Fruit fly (Drosophila melanogaster) whole organism, embryonic: ENCODE measurements around the gene smid.

ENCODE experiments used
- ATbp ChIP-seq: fragments of 200-800 bp; sonication (Bioruptor generic); optimal IDR thresholded peaks from 2 replicates; lab custom pipeline; 2017; ENCODE audit warnings: missing biosample characterization, mild to moderate bottlenecking, missing genetic modification characterization, missing genetic modification reagents
- CG10462 ChIP-seq: fragments of 200-800 bp; sonication (Bioruptor generic); optimal IDR thresholded peaks from 2 replicates; lab custom pipeline; 2016; ENCODE audit warnings: missing biosample characterization, missing genetic modification characterization
- CG10959 ChIP-seq: fragments of 200-800 bp; sonication (Bioruptor generic); IDR thresholded peaks from 2 replicates; pipeline ENCODE4 v1.3.6; 2022; ENCODE audit warnings: missing biosample characterization, missing genetic modification characterization
- CG14710 ChIP-seq: fragments of 200-800 bp; sonication (Bioruptor generic); optimal IDR thresholded peaks from 3 replicates; lab custom pipeline; 2019; ENCODE audit warnings: missing biosample characterization, mild to moderate bottlenecking, missing genetic modification characterization, moderate library complexity
- CG14860 ChIP-seq: fragments of 200-800 bp; sonication (Bioruptor generic); IDR thresholded peaks from 3 replicates; pipeline ENCODE4 v1.3.6; 2022; ENCODE audit warnings: missing biosample characterization, missing genetic modification characterization; ENCODE audit not compliant: partially characterized antibody
- CG15601 ChIP-seq: fragments of 200-800 bp; sonication (Bioruptor generic); optimal IDR thresholded peaks from 3 replicates; lab custom pipeline; 2019; ENCODE audit warnings: missing biosample characterization, mild to moderate bottlenecking, missing genetic modification characterization, moderate library complexity
- CG1647 ChIP-seq: fragments of 200-800 bp; sonication (Bioruptor generic); optimal IDR thresholded peaks from 3 replicates; lab custom pipeline; 2016; ENCODE audit warnings: missing biosample characterization, missing genetic modification characterization
- CG16863 ChIP-seq: fragments of 200-800 bp; sonication (Bioruptor generic); optimal IDR thresholded peaks from 3 replicates; lab custom pipeline; 2016; ENCODE audit warnings: missing biosample characterization, missing genetic modification characterization
- CG17612 ChIP-seq: fragments of 200-800 bp; sonication (Bioruptor generic); IDR thresholded peaks from 2 replicates; pipeline ENCODE4 v1.3.6; 2022; ENCODE audit warnings: missing biosample characterization, missing genetic modification characterization
- CG2199 ChIP-seq: fragments of 200-800 bp; sonication (Bioruptor generic); IDR thresholded peaks from 3 replicates; pipeline ENCODE4 v1.3.6; 2022; ENCODE audit warnings: missing biosample characterization, missing genetic modification characterization
- CG30431 ChIP-seq: fragments of 200-800 bp; sonication (Bioruptor generic); optimal IDR thresholded peaks from 2 replicates; lab custom pipeline; 2017; ENCODE audit warnings: missing biosample characterization, missing genetic modification characterization
- CG3995 ChIP-seq: fragments of 200-800 bp; sonication (Bioruptor generic); optimal IDR thresholded peaks from 3 replicates; lab custom pipeline; 2016; ENCODE audit warnings: missing biosample characterization, missing genetic modification characterization
- CG42726 ChIP-seq: fragments of 200-800 bp; sonication (Bioruptor generic); IDR thresholded peaks from 2 replicates; pipeline ENCODE4 v1.3.6; 2022; ENCODE audit warnings: missing biosample characterization, missing genetic modification characterization; ENCODE audit not compliant: partially characterized antibody
- CG6272 ChIP-seq: fragments of 200-800 bp; sonication (Bioruptor generic); IDR thresholded peaks from 2 replicates; pipeline ENCODE4 v1.3.6; 2022; ENCODE audit warnings: missing biosample characterization, missing genetic modification characterization
- CG6654 ChIP-seq: fragments of 200-800 bp; sonication (Bioruptor generic); optimal IDR thresholded peaks from 2 replicates; lab custom pipeline; 2017; ENCODE audit warnings: missing biosample characterization, mild to moderate bottlenecking, missing genetic modification characterization
- Eip74EF ChIP-seq, 2 experiments: fragments of 200-800 bp in 1 of 2; fragments of >200 bp in 1 of 2; sonication (Bioruptor generic) in 1 of 2; optimal IDR thresholded peaks; 2 replicates each; lab custom pipeline; 2017 to 2019; ENCODE audit warnings: missing biosample characterization in 2 of 2, missing genetic modification characterization in 2 of 2, mild to moderate bottlenecking in 1 of 2, moderate library complexity in 1 of 2
- Fer2 ChIP-seq: fragments of 200-800 bp; sonication (Bioruptor generic); optimal IDR thresholded peaks from 2 replicates; lab custom pipeline; 2018; ENCODE audit warnings: missing biosample characterization, mild to moderate bottlenecking, missing genetic modification characterization, moderate library complexity
- GATAe ChIP-seq: fragments of 200-800 bp; sonication (Bioruptor generic); conservative IDR thresholded peaks from 2 replicates; pipeline ENCODE4 v1.3.6; 2022; ENCODE audit warnings: missing biosample characterization, missing genetic modification characterization
- Gug ChIP-seq: fragments of 200-800 bp; sonication (Bioruptor generic); IDR thresholded peaks from 4 replicates; pipeline ENCODE4 v1.3.6; 2022; ENCODE audit warnings: missing biosample characterization, missing genetic modification characterization
- NFAT ChIP-seq: fragments of 200-800 bp; sonication (Bioruptor generic); IDR thresholded peaks from 2 replicates; pipeline ENCODE4 v1.3.6; 2022; ENCODE audit warnings: missing biosample characterization, missing genetic modification characterization
- NfI ChIP-seq: fragments of 200-800 bp; sonication (Bioruptor generic); optimal IDR thresholded peaks from 3 replicates; lab custom pipeline; 2018; ENCODE audit warnings: missing biosample characterization, mild to moderate bottlenecking, missing genetic modification characterization, moderate library complexity
- Ptx1 ChIP-seq: fragments of 200-800 bp; sonication (Bioruptor generic); IDR thresholded peaks from 2 replicates; pipeline ENCODE4 v1.3.6; 2022; ENCODE audit warnings: missing biosample characterization, missing genetic modification characterization
- Stat92E ChIP-seq, 3 experiments: fragments of >200 bp in 2 of 3; fragments of 200-800 bp in 1 of 3; sonication (Bioruptor generic) in 1 of 3; optimal IDR thresholded peaks; 2 replicates each; lab custom pipeline; 2017 to 2019; ENCODE audit warnings: missing biosample characterization in 3 of 3, missing genetic modification characterization in 3 of 3, mild to moderate bottlenecking in 1 of 3, moderate library complexity in 1 of 3
- Tbp ChIP-seq: fragments of >200 bp; optimal IDR thresholded peaks from 2 replicates; lab custom pipeline; 2018; ENCODE audit warnings: missing biosample characterization, missing genetic modification characterization
- ab ChIP-seq: fragments of 200-800 bp; sonication (Bioruptor generic); optimal IDR thresholded peaks from 2 replicates; lab custom pipeline; 2016; ENCODE audit warnings: missing biosample characterization, missing genetic modification characterization
- bsh ChIP-seq, 2 experiments: fragments of 200-800 bp; sonication (Bioruptor generic); optimal IDR thresholded peaks; 2 replicates each; lab custom pipeline; 2017 to 2018; ENCODE audit warnings: mild to moderate bottlenecking in 2 of 2, missing biosample characterization in 2 of 2, missing genetic modification characterization in 2 of 2, moderate library complexity in 1 of 2
- btn ChIP-seq: fragments of 200-800 bp; sonication (Bioruptor generic); optimal IDR thresholded peaks from 2 replicates; lab custom pipeline; 2016; ENCODE audit warnings: missing biosample characterization, missing genetic modification characterization
- chinmo ChIP-seq: fragments of 200-800 bp; sonication (Bioruptor generic); IDR thresholded peaks from 4 replicates; pipeline ENCODE4 v1.3.6; 2022; ENCODE audit warnings: missing biosample characterization, missing genetic modification characterization; ENCODE audit not compliant: partially characterized antibody
- eyg ChIP-seq: fragments of 200-800 bp; sonication (Bioruptor generic); optimal IDR thresholded peaks from 3 replicates; lab custom pipeline; 2016; ENCODE audit warnings: missing biosample characterization, missing genetic modification characterization
- fd64A ChIP-seq: fragments of 200-800 bp; sonication (Bioruptor generic); optimal IDR thresholded peaks from 3 replicates; lab custom pipeline; 2018; ENCODE audit warnings: missing biosample characterization, mild to moderate bottlenecking, missing genetic modification characterization
- ken ChIP-seq: fragments of 200-800 bp; sonication (Bioruptor generic); IDR thresholded peaks from 3 replicates; pipeline ENCODE4 v1.3.6; 2022; ENCODE audit warnings: missing biosample characterization, missing genetic modification characterization
- klu ChIP-seq: fragments of 200-800 bp; sonication (Bioruptor generic); IDR thresholded peaks from 2 replicates; pipeline ENCODE4 v1.3.6; 2022; ENCODE audit warnings: missing biosample characterization, missing genetic modification characterization
- lmd ChIP-seq: fragments of 200-800 bp; sonication (Bioruptor generic); IDR thresholded peaks from 2 replicates; pipeline ENCODE4 v1.3.6; 2022; ENCODE audit warnings: missing biosample characterization, missing genetic modification characterization
- mld ChIP-seq: fragments of 200-800 bp; sonication (Bioruptor generic); IDR thresholded peaks from 3 replicates; pipeline ENCODE4 v1.3.6; 2022; ENCODE audit warnings: missing biosample characterization, missing genetic modification characterization; ENCODE audit not compliant: partially characterized antibody
- odd ChIP-seq: fragments of 200-800 bp; sonication (Bioruptor generic); optimal IDR thresholded peaks from 2 replicates; lab custom pipeline; 2017; ENCODE audit warnings: missing biosample characterization, mild to moderate bottlenecking, missing genetic modification characterization
- otp ChIP-seq: fragments of 200-800 bp; sonication (Bioruptor generic); IDR thresholded peaks from 3 replicates; pipeline ENCODE4, ENCODE4 v1.3.6; 2022; ENCODE audit warnings: missing biosample characterization, missing genetic modification characterization
- p53 ChIP-seq: fragments of 200-800 bp; sonication (Bioruptor generic); optimal IDR thresholded peaks from 2 replicates; lab custom pipeline; 2016; ENCODE audit warnings: missing biosample characterization, missing genetic modification characterization
- ranshi ChIP-seq: fragments of 200-800 bp; sonication (Bioruptor generic); IDR thresholded peaks from 2 replicates; pipeline ENCODE4 v1.3.6; 2022; ENCODE audit warnings: missing biosample characterization, missing genetic modification characterization
- ro ChIP-seq: fragments of 200-800 bp; sonication (Bioruptor generic); IDR thresholded peaks from 2 replicates; pipeline ENCODE4 v1.3.6; 2022; ENCODE audit warnings: missing biosample characterization, missing genetic modification characterization
- schlank ChIP-seq: fragments of 200-800 bp; sonication (Bioruptor generic); optimal IDR thresholded peaks from 2 replicates; lab custom pipeline; 2018; ENCODE audit warnings: missing biosample characterization, mild to moderate bottlenecking, missing genetic modification characterization
- sd ChIP-seq: fragments of 200-800 bp; sonication (Bioruptor generic); optimal IDR thresholded peaks from 3 replicates; lab custom pipeline; 2018; ENCODE audit warnings: missing biosample characterization, mild to moderate bottlenecking, missing genetic modification characterization, moderate library complexity
- sens-2 ChIP-seq: fragments of 200-800 bp; sonication (Bioruptor generic); IDR thresholded peaks from 2 replicates; pipeline ENCODE4 v1.3.6; 2022; ENCODE audit warnings: missing biosample characterization, missing genetic modification characterization
- slp2 ChIP-seq: fragments of 200-800 bp; sonication (Bioruptor generic); optimal IDR thresholded peaks from 2 replicates; lab custom pipeline; 2016; ENCODE audit warnings: missing biosample characterization, missing genetic modification characterization
- tgo ChIP-seq: fragments of 200-800 bp; sonication (Bioruptor generic); IDR thresholded peaks from 3 replicates; pipeline ENCODE4 v1.3.6; 2022; ENCODE audit warnings: missing biosample characterization, missing genetic modification characterization
- ttk ChIP-seq: fragments of 200-800 bp; sonication (Bioruptor generic); IDR thresholded peaks from 2 replicates; pipeline ENCODE4 v2.1.2; 2022; ENCODE audit warnings: missing biosample characterization, missing genetic modification characterization
- tup ChIP-seq: fragments of 200-800 bp; sonication (Bioruptor generic); optimal IDR thresholded peaks from 2 replicates; lab custom pipeline; 2016; ENCODE audit warnings: missing biosample characterization, mild to moderate bottlenecking, missing genetic modification characterization, moderate library complexity
- vnd ChIP-seq: fragments of 200-800 bp; sonication (Bioruptor generic); IDR thresholded peaks from 3 replicates; pipeline ENCODE4 v1.3.6; 2022; ENCODE audit warnings: missing biosample characterization, missing genetic modification characterization; ENCODE audit not compliant: partially characterized antibody
- yki ChIP-seq: fragments of >200 bp; optimal IDR thresholded peaks from 3 replicates; lab custom pipeline; 2018
- zen ChIP-seq: fragments of 200-800 bp; sonication (Bioruptor generic); optimal IDR thresholded peaks from 3 replicates; lab custom pipeline; 2018; ENCODE audit warnings: missing biosample characterization, mild to moderate bottlenecking, missing genetic modification characterization, moderate library complexity

smid gene

DNA sequence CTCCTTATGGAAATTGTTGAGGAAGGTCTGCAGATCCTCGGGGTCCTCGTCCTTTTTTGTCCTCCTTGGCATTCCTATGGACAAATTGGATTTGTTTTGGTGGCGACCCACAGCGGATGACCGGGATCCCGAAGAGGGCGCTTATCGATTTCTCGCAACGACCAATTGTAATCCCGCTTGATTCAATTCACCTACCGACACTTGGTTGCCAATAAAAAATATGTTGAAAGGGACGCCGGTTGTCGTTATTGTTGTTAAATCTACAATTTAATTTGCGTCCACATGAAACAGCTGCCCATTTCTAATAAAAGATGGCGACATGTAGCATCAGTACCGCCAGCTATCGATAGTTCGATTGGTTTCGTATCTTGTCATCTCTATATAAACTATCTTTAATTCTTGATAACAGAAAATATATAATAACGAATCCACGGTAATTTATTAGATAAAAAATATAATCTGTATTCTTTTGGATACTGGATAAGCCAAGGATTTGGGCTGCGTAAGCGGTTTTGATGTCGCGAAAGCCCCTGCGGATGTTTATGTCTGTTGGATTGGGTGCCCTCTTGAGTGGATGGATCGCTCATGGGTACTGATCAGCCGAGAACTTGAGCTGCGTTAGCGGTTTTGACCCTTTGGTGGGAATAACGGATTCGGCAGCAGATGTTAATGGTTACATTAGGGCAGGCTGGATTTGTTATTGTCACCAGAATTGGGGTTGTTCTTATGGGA lies 24.9 kb upstream of the smid start, which contains the start of gene CTCF (continued):
- TF ChIP-seq Fer2 (tag; lab: Kevin White, UChicago) = no peak
- TF ChIP-seq odd (GFP tag; lab: Kevin White, UChicago) = no peak
- peak; percentile 70; the same call in 2 of the 3 replicates for TF ChIP-seq mld (GFP tag; lab: Robert Waterston, UW)
- no peak for TF ChIP-seq CG10462
- TF ChIP-seq sd (tag; lab: Kevin White, UChicago) = peak; percentile 64
- no peak for TF ChIP-seq tup (GFP tag; lab: Kevin White, UChicago)
- TF ChIP-seq slp2 (GFP tag; lab: Kevin White, UChicago) = peak; percentile 39
- TF ChIP-seq NfI (GFP tag; lab: Kevin White, UChicago) = peak; percentile 46
- peak; percentile 50 for TF ChIP-seq Ptx1 (GFP tag; lab: Robert Waterston, UW)
- peak; percentile 24 for TF ChIP-seq CG30431 (GFP tag; lab: Kevin White, UChicago)
- TF ChIP-seq GATAe = peak; percentile 69
- TF ChIP-seq lmd = peak; percentile 52; the same call in 1 of the 2 replicates
- 0 out of 4 replicates have a peak, but pooled peaks have one; percentile 50 for TF ChIP-seq chinmo (GFP tag; lab: Robert Waterston, UW)
- no peak for TF ChIP-seq ro (GFP tag; lab: Robert Waterston, UW)
- TF ChIP-seq NFAT = peak; percentile 66
- TF ChIP-seq CG15601 (tag; lab: Kevin White, UChicago) = peak; percentile 34
- peak; percentile 18 for TF ChIP-seq zen (tag; lab: Kevin White, UChicago)
- TF ChIP-seq fd64A = no peak
- no peak for TF ChIP-seq sens-2 (GFP tag; lab: Robert Waterston, UW)
- TF ChIP-seq CG10959 (GFP tag; lab: Robert Waterston, UW) = no peak
- TF ChIP-seq btn (GFP tag; lab: Kevin White, UChicago) = no peak
- no peak for TF ChIP-seq Eip74EF (GFP tag; optimal IDR thresholded peaks at IDR 0.05; lab: Kevin White, UChicago)
- TF ChIP-seq CG16863 (GFP tag; lab: Kevin White, UChicago) = peak; percentile 40
- no peak for TF ChIP-seq p53 (GFP tag; lab: Kevin White, UChicago)
- peak; percentile 51 for TF ChIP-seq tgo (GFP tag; lab: Robert Waterston, UW)
- TF ChIP-seq CG42726 = peak; percentile 68; the same call in 1 of the 2 replicates
- no peak for TF ChIP-seq schlank (tag; lab: Kevin White, UChicago)
- TF ChIP-seq CG14860 = peak; percentile 65
- TF ChIP-seq CG17612 (GFP tag; lab: Robert Waterston, UW) = no peak
- no peak for TF ChIP-seq ttk (GFP tag; lab: Robert Waterston, UW)
- peak; percentile 29 for TF ChIP-seq CG6654 (GFP tag; lab: Kevin White, UChicago)
- TF ChIP-seq bsh (GFP tag; optimal IDR thresholded peaks at IDR 0.05; lab: Kevin White, UChicago) = peak in 1 of 2 experiments; percentile 34
- no peak for TF ChIP-seq ab (GFP tag; lab: Kevin White, UChicago)
- TF ChIP-seq eyg (GFP tag; lab: Kevin White, UChicago) = no peak
- TF ChIP-seq CG6272 (GFP tag; lab: Robert Waterston, UW) = no peak
- TF ChIP-seq Gug (GFP tag; lab: Robert Waterston, UW) = peak; percentile 6; the same call in 1 of the 4 replicates
- TF ChIP-seq CG3995 (GFP tag; lab: Kevin White, UChicago) = no peak
- TF ChIP-seq yki (lab: Kevin White, UChicago) = no peak
- TF ChIP-seq otp = no peak
- TF ChIP-seq ranshi (GFP tag; lab: Robert Waterston, UW) = no peak
- TF ChIP-seq ATbp (GFP tag; lab: Kevin White, UChicago) = no peak
- no peak for TF ChIP-seq CG2199 (GFP tag; lab: Robert Waterston, UW)
- TF ChIP-seq klu (GFP tag; lab: Robert Waterston, UW) = no peak
- TF ChIP-seq Tbp (GFP tag; lab: Kevin White, UChicago) = peak; percentile 49
- TF ChIP-seq vnd = peak; percentile 65; the same call in 2 of the 3 replicates
- TF ChIP-seq Stat92E (GFP tag; optimal IDR thresholded peaks at IDR 0.05; lab: Kevin White, UChicago) = peak in 1 of 3 experiments; percentile 9
- TF ChIP-seq CG1647 (GFP tag; lab: Kevin White, UChicago) = peak; percentile 17
- TF ChIP-seq CG14710 (tag; lab: Kevin White, UChicago) = peak; percentile 50
- TF ChIP-seq ken = no peak
